Fruit fly (Drosophila melanogaster) whole organism, embryonic: ENCODE measurements around the gene Cpr67Fa2.

Experiments
- Adf1 ChIP-seq: fragments of 200-800 bp; sonication (Bioruptor generic); IDR thresholded peaks from 2 replicates; pipeline ENCODE4 v1.3.6; 2022; ENCODE audit warnings: missing biosample characterization, missing genetic modification characterization
- Atf-2 ChIP-seq: fragments of 200-800 bp; sonication (Bioruptor generic); optimal IDR thresholded peaks from 2 replicates; lab custom pipeline; 2016; ENCODE audit warnings: missing biosample characterization, missing genetic modification characterization
- Atf6 ChIP-seq: fragments of 200-800 bp; sonication (Bioruptor generic); IDR thresholded peaks from 2 replicates; pipeline ENCODE4 v1.3.6; 2022; ENCODE audit warnings: missing biosample characterization, missing genetic modification characterization
- Blimp-1 ChIP-seq: fragments of 200-800 bp; sonication (Bioruptor generic); optimal IDR thresholded peaks from 3 replicates; lab custom pipeline; 2018; ENCODE audit warnings: missing biosample characterization, missing genetic modification characterization, mild to moderate bottlenecking, moderate library complexity, missing genetic modification reagents
- CG10209 ChIP-seq: fragments of 200-800 bp; sonication (Bioruptor generic); optimal IDR thresholded peaks from 3 replicates; lab custom pipeline; 2017; ENCODE audit warnings: missing biosample characterization, mild to moderate bottlenecking, missing genetic modification characterization, missing genetic modification reagents
- CG10654 ChIP-seq: fragments of 200-800 bp; sonication (Bioruptor generic); optimal IDR thresholded peaks from 2 replicates; lab custom pipeline; 2016; ENCODE audit warnings: missing biosample characterization, missing genetic modification characterization
- CG12391 ChIP-seq: fragments of 200-800 bp; sonication (Bioruptor generic); optimal IDR thresholded peaks from 3 replicates; lab custom pipeline; 2018; ENCODE audit warnings: missing biosample characterization, mild to moderate bottlenecking, missing genetic modification characterization, moderate library complexity
- CG13624 ChIP-seq: fragments of 200-800 bp; sonication (Bioruptor generic); optimal IDR thresholded peaks from 2 replicates; lab custom pipeline; 2016; ENCODE audit warnings: missing biosample characterization, missing genetic modification characterization
- CG13775 ChIP-seq: fragments of 200-800 bp; sonication (Bioruptor generic); optimal IDR thresholded peaks from 3 replicates; lab custom pipeline; 2017; ENCODE audit warnings: missing biosample characterization, mild to moderate bottlenecking, missing genetic modification characterization
- CG15073 ChIP-seq: fragments of 200-800 bp; sonication (Bioruptor generic); optimal IDR thresholded peaks from 2 replicates; lab custom pipeline; 2016; ENCODE audit warnings: missing biosample characterization, missing genetic modification characterization
- CG1647 ChIP-seq: fragments of 200-800 bp; sonication (Bioruptor generic); optimal IDR thresholded peaks from 3 replicates; lab custom pipeline; 2016; ENCODE audit warnings: missing biosample characterization, missing genetic modification characterization
- CG17912 ChIP-seq: fragments of 200-800 bp; sonication (Bioruptor generic); optimal IDR thresholded peaks from 2 replicates; lab custom pipeline; 2018; ENCODE audit warnings: missing biosample characterization, mild to moderate bottlenecking, missing genetic modification characterization
- CG1792 ChIP-seq: fragments of 200-800 bp; sonication (Bioruptor generic); optimal IDR thresholded peaks from 2 replicates; lab custom pipeline; 2016; ENCODE audit warnings: missing biosample characterization, missing genetic modification characterization
- CG2678 ChIP-seq: fragments of 200-800 bp; sonication (Bioruptor generic); optimal IDR thresholded peaks from 3 replicates; lab custom pipeline; 2019; ENCODE audit warnings: missing biosample characterization, mild to moderate bottlenecking, missing genetic modification characterization, moderate library complexity
- CG31224 ChIP-seq: fragments of 200-800 bp; sonication (Bioruptor generic); IDR thresholded peaks from 2 replicates; pipeline ENCODE4 v1.3.6; 2022; ENCODE audit warnings: missing biosample characterization, missing genetic modification characterization
- CG42726 ChIP-seq: fragments of 200-800 bp; sonication (Bioruptor generic); IDR thresholded peaks from 2 replicates; pipeline ENCODE4 v1.3.6; 2022; ENCODE audit warnings: missing biosample characterization, missing genetic modification characterization; ENCODE audit not compliant: partially characterized antibody
- CG4707 ChIP-seq: fragments of 200-800 bp; sonication (Bioruptor generic); optimal IDR thresholded peaks from 2 replicates; lab custom pipeline; 2018; ENCODE audit warnings: missing biosample characterization, mild to moderate bottlenecking, missing genetic modification characterization, moderate library complexity
- CG7556 ChIP-seq: fragments of 200-800 bp; sonication (Bioruptor generic); optimal IDR thresholded peaks from 2 replicates; lab custom pipeline; 2017; ENCODE audit warnings: missing biosample characterization, mild to moderate bottlenecking, missing genetic modification characterization
- CG8388 ChIP-seq: fragments of 200-800 bp; sonication (Bioruptor generic); optimal IDR thresholded peaks from 2 replicates; lab custom pipeline; 2019; ENCODE audit warnings: missing biosample characterization, mild to moderate bottlenecking, missing genetic modification characterization, moderate library complexity
- CG8944 ChIP-seq: fragments of 200-800 bp; sonication (Bioruptor generic); optimal IDR thresholded peaks from 3 replicates; lab custom pipeline; 2016; ENCODE audit warnings: missing biosample characterization, missing genetic modification characterization
- CG9876 ChIP-seq: fragments of 200-800 bp; sonication (Bioruptor generic); optimal IDR thresholded peaks from 2 replicates; lab custom pipeline; 2016; ENCODE audit warnings: missing biosample characterization, missing genetic modification characterization
- Dip3 ChIP-seq: fragments of 200-800 bp; sonication (Bioruptor generic); optimal IDR thresholded peaks from 3 replicates; lab custom pipeline; 2016; ENCODE audit warnings: missing biosample characterization, missing genetic modification characterization
- E2f2 ChIP-seq: fragments of 200-800 bp; sonication (Bioruptor generic); IDR thresholded peaks from 2 replicates; pipeline ENCODE4 v1.3.6; 2022; ENCODE audit warnings: missing biosample characterization, missing genetic modification characterization
- Elba2 ChIP-seq: fragments of 200-800 bp; sonication (Bioruptor generic); optimal IDR thresholded peaks from 3 replicates; lab custom pipeline; 2016; ENCODE audit warnings: missing biosample characterization, missing genetic modification characterization
- Fer2 ChIP-seq: fragments of 200-800 bp; sonication (Bioruptor generic); optimal IDR thresholded peaks from 2 replicates; lab custom pipeline; 2018; ENCODE audit warnings: missing biosample characterization, mild to moderate bottlenecking, missing genetic modification characterization, moderate library complexity
- MBD-R2 ChIP-seq: fragments of 200-800 bp; sonication (Bioruptor generic); IDR thresholded peaks from 2 replicates; pipeline ENCODE4 v1.3.6; 2022; ENCODE audit warnings: missing biosample characterization, missing genetic modification characterization
- MTF-1 ChIP-seq: fragments of 200-800 bp; sonication (Bioruptor generic); optimal IDR thresholded peaks from 2 replicates; lab custom pipeline; 2018; ENCODE audit warnings: missing biosample characterization, mild to moderate bottlenecking, missing genetic modification characterization, borderline replicate concordance
- Nf-YA ChIP-seq: fragments of 200-800 bp; sonication (Bioruptor generic); IDR thresholded peaks from 2 replicates; pipeline ENCODE4 v1.3.6; 2022; ENCODE audit warnings: missing biosample characterization, missing genetic modification characterization
- Optix ChIP-seq: fragments of 200-800 bp; sonication (Bioruptor generic); IDR thresholded peaks from 3 replicates; pipeline ENCODE4 v1.3.6; 2022; ENCODE audit warnings: missing biosample characterization, missing genetic modification characterization
- Sox102F ChIP-seq: fragments of 200-800 bp; sonication (Bioruptor generic); optimal IDR thresholded peaks from 2 replicates; lab custom pipeline; 2018; ENCODE audit warnings: missing biosample characterization, mild to moderate bottlenecking, missing genetic modification characterization, moderate library complexity
- Sry-β ChIP-seq: fragments of 200-800 bp; sonication (Bioruptor generic); optimal IDR thresholded peaks from 2 replicates; lab custom pipeline; 2018; ENCODE audit warnings: missing biosample characterization, mild to moderate bottlenecking, missing genetic modification characterization, moderate library complexity
- amos ChIP-seq: fragments of 200-800 bp; sonication (Bioruptor generic); IDR thresholded peaks from 2 replicates; pipeline ENCODE4 v1.3.6; 2022; ENCODE audit warnings: missing biosample characterization, missing genetic modification characterization; ENCODE audit not compliant: partially characterized antibody
- br ChIP-seq: fragments of >200 bp; optimal IDR thresholded peaks from 2 replicates; lab custom pipeline; 2017
- bsh ChIP-seq, 2 experiments: fragments of 200-800 bp; sonication (Bioruptor generic); optimal IDR thresholded peaks; 2 replicates each; lab custom pipeline; 2017 to 2018; ENCODE audit warnings: mild to moderate bottlenecking in 2 of 2, missing biosample characterization in 2 of 2, missing genetic modification characterization in 2 of 2, moderate library complexity in 1 of 2
- btn ChIP-seq: fragments of 200-800 bp; sonication (Bioruptor generic); optimal IDR thresholded peaks from 2 replicates; lab custom pipeline; 2016; ENCODE audit warnings: missing biosample characterization, missing genetic modification characterization
- dan ChIP-seq: fragments of 200-800 bp; sonication (Bioruptor generic); IDR thresholded peaks from 2 replicates; pipeline ENCODE4 v1.3.6; 2022; ENCODE audit warnings: missing biosample characterization, missing genetic modification characterization
- danr ChIP-seq: fragments of 200-800 bp; sonication (Bioruptor generic); IDR thresholded peaks from 2 replicates; pipeline ENCODE4 v1.3.6; 2022; ENCODE audit warnings: missing biosample characterization, missing genetic modification characterization
- dm ChIP-seq: fragments of 200-800 bp; sonication (Bioruptor generic); optimal IDR thresholded peaks from 3 replicates; lab custom pipeline; 2016; ENCODE audit warnings: missing biosample characterization, missing genetic modification characterization
- dmrt11E ChIP-seq: fragments of 200-800 bp; sonication (Bioruptor generic); optimal IDR thresholded peaks from 3 replicates; lab custom pipeline; 2018; ENCODE audit warnings: missing biosample characterization, mild to moderate bottlenecking, missing genetic modification characterization, moderate library complexity
- dmrt99B ChIP-seq: fragments of 200-800 bp; sonication (Bioruptor generic); optimal IDR thresholded peaks from 2 replicates; lab custom pipeline; 2018; ENCODE audit warnings: missing biosample characterization, mild to moderate bottlenecking, missing genetic modification characterization, moderate library complexity
- dysf ChIP-seq: fragments of 200-800 bp; sonication (Bioruptor generic); IDR thresholded peaks from 3 replicates; pipeline ENCODE4 v1.3.6; 2022; ENCODE audit warnings: missing biosample characterization, missing genetic modification characterization
- en ChIP-seq: fragments of 200-800 bp; sonication (Bioruptor generic); optimal IDR thresholded peaks from 2 replicates; lab custom pipeline; 2016; ENCODE audit warnings: missing biosample characterization, missing genetic modification characterization
- exex ChIP-seq: fragments of 200-800 bp; sonication (Bioruptor generic); optimal IDR thresholded peaks from 4 replicates; lab custom pipeline; 2018; ENCODE audit warnings: missing biosample characterization, mild to moderate bottlenecking, missing genetic modification characterization, moderate library complexity
- gem ChIP-seq: fragments of 200-800 bp; sonication (Bioruptor generic); optimal IDR thresholded peaks from 2 replicates; lab custom pipeline; 2019; ENCODE audit warnings: missing biosample characterization, mild to moderate bottlenecking, missing genetic modification characterization, moderate library complexity
- hb ChIP-seq: fragments of 200-800 bp; sonication (Bioruptor generic); IDR thresholded peaks from 3 replicates; pipeline ENCODE4 v1.3.6; 2022; ENCODE audit warnings: missing biosample characterization, missing genetic modification characterization; ENCODE audit not compliant: partially characterized antibody
- ken ChIP-seq: fragments of 200-800 bp; sonication (Bioruptor generic); IDR thresholded peaks from 3 replicates; pipeline ENCODE4 v1.3.6; 2022; ENCODE audit warnings: missing biosample characterization, missing genetic modification characterization
- lbe ChIP-seq: fragments of 200-800 bp; sonication (Bioruptor generic); optimal IDR thresholded peaks from 2 replicates; lab custom pipeline; 2016; ENCODE audit warnings: missing biosample characterization, mild to moderate bottlenecking, missing genetic modification characterization
- schlank ChIP-seq: fragments of 200-800 bp; sonication (Bioruptor generic); optimal IDR thresholded peaks from 2 replicates; lab custom pipeline; 2018; ENCODE audit warnings: missing biosample characterization, mild to moderate bottlenecking, missing genetic modification characterization
- so ChIP-seq: fragments of 200-800 bp; sonication (Bioruptor generic); IDR thresholded peaks from 3 replicates; pipeline ENCODE4 v1.3.6; 2022; ENCODE audit warnings: missing biosample characterization, missing genetic modification characterization
- stc ChIP-seq: fragments of 200-800 bp; sonication (Bioruptor generic); IDR thresholded peaks from 2 replicates; pipeline ENCODE4 v1.3.6; 2022; ENCODE audit warnings: missing biosample characterization, missing genetic modification characterization
- twi ChIP-seq: fragments of 200-800 bp; optimal IDR thresholded peaks from 2 replicates; lab custom pipeline; 2019; ENCODE audit warnings: missing biosample characterization, mild to moderate bottlenecking, missing genetic modification characterization, moderate library complexity
- yki ChIP-seq: fragments of >200 bp; optimal IDR thresholded peaks from 3 replicates; lab custom pipeline; 2018

The Cpr67Fa2 gene

dm6 chr3L:10858569-10858968 is 32.9 kb upstream of the Cpr67Fa2 start (continued):
- TF ChIP-seq CG13624 (GFP tag; lab: Kevin White, UChicago) (no peak), yki (no peak), CG8388 (peak; percentile 1), MTF-1 (GFP tag; lab: Kevin White, UChicago) (no peak), CG9876 (GFP tag; lab: Kevin White, UChicago) (no peak), Fer2 (tag; lab: Kevin White, UChicago) (no peak), dan (GFP tag; lab: Robert Waterston, UW) (no peak), CG2678 (no peak), Blimp-1 (peak; percentile 5), exex (tag; lab: Kevin White, UChicago) (no peak), lbe (GFP tag; lab: Kevin White, UChicago) (no peak), stc (GFP tag; lab: Robert Waterston, UW) (no peak), E2f2 (GFP tag; lab: Robert Waterston, UW) (no peak), CG7556 (GFP tag; lab: Kevin White, UChicago) (no peak), Optix (GFP tag; lab: Robert Waterston, UW) (no peak), hb (no peak), CG31224 (GFP tag; lab: Robert Waterston, UW) (no peak), ken (no peak), CG42726 (GFP tag; lab: Robert Waterston, UW) (no peak), CG17912 (GFP tag; lab: Kevin White, UChicago) (no peak), Dip3 (GFP tag; lab: Kevin White, UChicago) (no peak), en (GFP tag; lab: Kevin White, UChicago) (no peak), br (lab: Kevin White, UChicago) (no peak), Sox102F (GFP tag; lab: Kevin White, UChicago) (no peak), Sry-β (no peak), CG10209 (peak; percentile 18), CG15073 (GFP tag; lab: Kevin White, UChicago) (no peak), CG10654 (GFP tag; lab: Kevin White, UChicago) (no peak), Atf6 (GFP tag; lab: Robert Waterston, UW) (no peak), twi (tag; lab: Kevin White, UChicago) (peak; percentile 2), gem (tag; lab: Kevin White, UChicago) (peak; percentile 24), CG12391 (no peak), MBD-R2 (no peak), CG13775 (no peak), CG1792 (no peak), Nf-YA (no peak), btn (GFP tag; lab: Kevin White, UChicago) (no peak), CG4707 (GFP tag; lab: Kevin White, UChicago) (peak; percentile 15), Adf1 (GFP tag; lab: Robert Waterston, UW) (no peak), dmrt11E (tag; lab: Kevin White, UChicago) (peak; percentile 57), dmrt99B (tag; lab: Kevin White, UChicago) (no peak), CG8944 (GFP tag; lab: Kevin White, UChicago) (no peak), CG1647 (GFP tag; lab: Kevin White, UChicago) (no peak), danr (GFP tag; lab: Robert Waterston, UW) (no peak), schlank (tag; lab: Kevin White, UChicago) (no peak), dm (GFP tag; lab: Kevin White, UChicago) (peak; percentile 26), amos (GFP tag; lab: Robert Waterston, UW) (no peak), dysf (no peak), so (GFP tag; lab: Robert Waterston, UW) (no peak), bsh (GFP tag; optimal IDR thresholded peaks at IDR 0.05; lab: Kevin White, UChicago) (peak in 1 of 2 experiments; percentile 34), Atf-2 (GFP tag; lab: Kevin White, UChicago) (peak; percentile 3), Elba2 (no peak)
